Fruit fly (Drosophila melanogaster): ENCODE results near the gene CG18661.

DNA sequence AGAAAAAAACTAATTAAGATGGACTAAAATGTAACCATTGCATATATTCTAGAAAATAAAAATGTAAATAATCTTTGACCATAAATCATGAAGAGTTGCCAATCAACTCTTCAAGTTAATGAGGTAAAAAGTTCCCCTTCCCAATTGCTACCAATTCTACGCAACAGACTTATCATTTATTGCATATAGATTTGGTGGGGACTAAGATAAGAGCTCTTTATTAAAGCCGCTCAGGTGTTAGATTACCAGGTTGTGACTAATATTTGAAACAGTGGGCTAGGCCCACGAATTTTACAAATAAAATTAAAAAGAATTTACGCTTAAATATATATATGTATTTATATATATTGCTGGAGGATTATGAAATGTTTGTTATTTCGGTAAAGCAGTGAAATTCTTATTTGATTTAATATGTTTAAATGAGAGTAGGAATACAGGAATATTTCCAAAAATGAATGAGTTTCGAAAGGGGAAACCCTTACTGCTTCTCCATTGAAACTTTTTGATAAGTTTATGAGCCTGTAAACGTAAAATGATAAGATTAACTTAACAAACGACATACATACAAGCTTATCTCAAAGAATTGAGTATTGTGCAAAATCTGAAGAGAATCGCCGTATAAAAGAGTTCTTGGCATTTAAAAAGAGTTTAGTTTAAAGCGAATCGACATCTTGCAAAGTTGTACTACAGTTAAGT lies 14.3 kb downstream of the CG18661 start, which contains the start of gene CG13102:
- TF ChIP-seq CG8478 (optimal IDR thresholded peaks at IDR 0.05) (no peak), CTCF (optimal IDR thresholded peaks at IDR 0.05) (no peak)
